Worm (Caenorhabditis elegans) whole organism, mixed stage, embryonic: ENCODE results near the gene C38C3.3.

ENCODE experiments used
- M03D4.4 ChIP-seq: sonication (generic microtip); optimal IDR thresholded peaks from 2 replicates; lab custom pipeline; 2017; ENCODE audit warnings: mild to moderate bottlenecking, missing genetic modification characterization, missing compliant biosample characterization
- bed-3 ChIP-seq: fragments of 200-800 bp; sonication (Bioruptor generic); optimal IDR thresholded peaks from 3 replicates; lab custom pipeline; 2018; ENCODE audit warnings: mild to moderate bottlenecking, missing genetic modification characterization, moderate library complexity, missing compliant biosample characterization
- blmp-1 ChIP-seq: fragments of 150-350 bp; optimal IDR thresholded peaks from 2 replicates; lab custom pipeline; 2014; ENCODE audit warnings: missing biosample characterization, missing genetic modification characterization
- ceh-43 ChIP-seq: fragments of 200-800 bp; sonication (Bioruptor generic); optimal IDR thresholded peaks from 2 replicates; lab custom pipeline; 2018; ENCODE audit warnings: mild to moderate bottlenecking, missing genetic modification characterization, moderate library complexity, missing compliant biosample characterization
- ceh-83 ChIP-seq: fragments of 200-800 bp; sonication (Bioruptor generic); optimal IDR thresholded peaks from 2 replicates; lab custom pipeline; 2018; ENCODE audit warnings: mild to moderate bottlenecking, missing genetic modification characterization, missing compliant biosample characterization
- ces-1 ChIP-seq: fragments of 150-350 bp; optimal IDR thresholded peaks from 2 replicates; lab custom pipeline; 2014; ENCODE audit warnings: missing biosample characterization, missing genetic modification reagents, missing genetic modification characterization
- cnd-1 ChIP-seq: fragments of 200-800 bp; sonication (Bioruptor generic); optimal IDR thresholded peaks from 2 replicates; lab custom pipeline; 2018; ENCODE audit warnings: mild to moderate bottlenecking, missing genetic modification characterization, missing compliant biosample characterization
- drap-1 ChIP-seq: fragments of 200-800 bp; sonication (Bioruptor generic); optimal IDR thresholded peaks from 3 replicates; lab custom pipeline; 2018; ENCODE audit warnings: mild to moderate bottlenecking, missing genetic modification characterization, missing compliant biosample characterization
- elt-1 ChIP-seq: sonication (generic microtip); optimal IDR thresholded peaks from 2 replicates; lab custom pipeline; 2017; ENCODE audit warnings: missing genetic modification characterization, mild to moderate bottlenecking, missing compliant biosample characterization, antibody characterized with exemption, moderate library complexity, borderline replicate concordance; ENCODE audit not compliant: insufficient read depth
- elt-3 ChIP-seq: fragments of 150-350 bp; optimal IDR thresholded peaks from 2 replicates; lab custom pipeline; 2014; ENCODE audit warnings: missing biosample characterization, missing genetic modification characterization
- flh-1 ChIP-seq: fragments of 200-800 bp; sonication (Bioruptor generic); optimal IDR thresholded peaks from 2 replicates; lab custom pipeline; 2018; ENCODE audit warnings: mild to moderate bottlenecking, missing genetic modification characterization, moderate library complexity, missing compliant biosample characterization
- ham-2 ChIP-seq: fragments of 200-800 bp; sonication (Bioruptor generic); optimal IDR thresholded peaks from 2 replicates; lab custom pipeline; 2018; ENCODE audit warnings: mild to moderate bottlenecking, missing genetic modification characterization, missing compliant biosample characterization
- lin-13 ChIP-seq: fragments of 150-350 bp; optimal IDR thresholded peaks from 2 replicates; lab custom pipeline; 2014; ENCODE audit warnings: missing biosample characterization, missing genetic modification characterization
- lin-32 ChIP-seq: fragments of 200-800 bp; sonication (Bioruptor generic); optimal IDR thresholded peaks from 2 replicates; lab custom pipeline; 2018; ENCODE audit warnings: mild to moderate bottlenecking, missing genetic modification characterization, missing compliant biosample characterization
- lsy-2 ChIP-seq: fragments of 150-350 bp; optimal IDR thresholded peaks from 2 replicates; lab custom pipeline; 2014; ENCODE audit warnings: missing biosample characterization, missing genetic modification characterization
- mab-5 ChIP-seq: fragments of 150-350 bp; optimal IDR thresholded peaks from 2 replicates; lab custom pipeline; 2014; ENCODE audit warnings: missing biosample characterization, missing genetic modification characterization
- mep-1 ChIP-seq: fragments of 150-350 bp; optimal IDR thresholded peaks from 2 replicates; lab custom pipeline; 2017; ENCODE audit warnings: missing biosample characterization, missing genetic modification reagents, missing genetic modification characterization, inconsistent platforms
- mls-2 ChIP-seq: sonication (generic microtip); optimal IDR thresholded peaks from 2 replicates; lab custom pipeline; 2016; ENCODE audit warnings: mild to moderate bottlenecking, missing genetic modification characterization, moderate library complexity, missing compliant biosample characterization
- nhr-12 ChIP-seq: fragments of 150-350 bp; optimal IDR thresholded peaks from 2 replicates; lab custom pipeline; 2014; ENCODE audit warnings: missing biosample characterization, missing genetic modification characterization
- nhr-2 ChIP-seq: fragments of 150-350 bp; optimal IDR thresholded peaks from 2 replicates; lab custom pipeline; 2014; ENCODE audit warnings: missing biosample characterization, missing genetic modification characterization
- nhr-237 ChIP-seq: fragments of 150-350 bp; optimal IDR thresholded peaks from 2 replicates; lab custom pipeline; 2014; ENCODE audit warnings: missing biosample characterization, missing genetic modification characterization
- nhr-28 ChIP-seq: fragments of 150-350 bp; optimal IDR thresholded peaks from 2 replicates; lab custom pipeline; 2014; ENCODE audit warnings: missing biosample characterization, missing genetic modification characterization
- nhr-76 ChIP-seq: sonication (generic microtip); optimal IDR thresholded peaks from 2 replicates; lab custom pipeline; 2017; ENCODE audit warnings: missing biosample characterization, missing genetic modification characterization
- pha-4 ChIP-seq: fragments of 150-350 bp; optimal IDR thresholded peaks from 2 replicates; lab custom pipeline; 2018; ENCODE audit warnings: missing biosample characterization, missing genetic modification reagents, missing genetic modification characterization
- sem-2 ChIP-seq: fragments of 200-800 bp; sonication (Bioruptor generic); optimal IDR thresholded peaks from 2 replicates; lab custom pipeline; 2018; ENCODE audit warnings: mild to moderate bottlenecking, missing genetic modification characterization, missing compliant biosample characterization
- snpc-4 ChIP-seq: fragments of 150-350 bp; optimal IDR thresholded peaks from 2 replicates; lab custom pipeline; 2014; ENCODE audit warnings: missing biosample characterization, missing genetic modification characterization
- sptf-1 ChIP-seq: sonication (generic microtip); optimal IDR thresholded peaks from 2 replicates; lab custom pipeline; 2017; ENCODE audit warnings: mild to moderate bottlenecking, missing genetic modification characterization, moderate library complexity, missing compliant biosample characterization
- tbx-8 ChIP-seq: fragments of 200-800 bp; sonication (Bioruptor generic); optimal IDR thresholded peaks from 2 replicates; lab custom pipeline; 2018; ENCODE audit warnings: mild to moderate bottlenecking, missing genetic modification characterization, moderate library complexity, missing compliant biosample characterization
- unc-120 ChIP-seq: sonication (generic microtip); optimal IDR thresholded peaks from 2 replicates; lab custom pipeline; 2017; ENCODE audit warnings: missing genetic modification characterization, missing compliant biosample characterization; ENCODE audit not compliant: poor library complexity, severe bottlenecking
- unc-39 ChIP-seq: fragments of 150-350 bp; optimal IDR thresholded peaks from 2 replicates; lab custom pipeline; 2014; ENCODE audit warnings: missing biosample characterization, missing genetic modification characterization
- unc-62 ChIP-seq: fragments of 150-350 bp; optimal IDR thresholded peaks from 2 replicates; lab custom pipeline; 2014; ENCODE audit warnings: missing biosample characterization, missing genetic modification reagents, missing genetic modification characterization
- zip-8 ChIP-seq: fragments of 150-350 bp; optimal IDR thresholded peaks from 2 replicates; lab custom pipeline; 2014; ENCODE audit warnings: missing biosample characterization, missing genetic modification characterization
- ztf-11 ChIP-seq: fragments of 150-350 bp; optimal IDR thresholded peaks from 2 replicates; lab custom pipeline; 2014; ENCODE audit warnings: missing biosample characterization, missing genetic modification characterization

The C38C3.3 gene

ce11 chrV:1531159-1531558, 35.7 kb downstream of the C38C3.3 start, which contains the start of gene K02H11.4:
TSS of gene K02H11.4 (minus strand) at chrV:1531259.
- no peak for TF ChIP-seq unc-39 (tag; lab: Kevin White, UChicago)
- TF ChIP-seq lin-13 (tag; lab: Kevin White, UChicago), result no peak
- TF ChIP-seq lsy-2, result no peak
- TF ChIP-seq unc-120 (tag; lab: Kevin White, UChicago), result no peak
- no peak for TF ChIP-seq mab-5 (tag; lab: Kevin White, UChicago)
- TF ChIP-seq nhr-237 (tag; lab: Kevin White, UChicago), result no peak
- TF ChIP-seq nhr-28, result no peak
- TF ChIP-seq elt-1 (tag; lab: Kevin White, UChicago), result no peak
- no peak for TF ChIP-seq zip-8 (tag; lab: Kevin White, UChicago)
- no peak for TF ChIP-seq ceh-43
- no peak for TF ChIP-seq flh-1 (GFP tag; lab: Kevin White, UChicago)

- TF ChIP-seq nhr-28, result no peak
- no peak for TF ChIP-seq ceh-83
- no peak for TF ChIP-seq M03D4.4 (tag; lab: Kevin White, UChicago)
- TF ChIP-seq nhr-76 (tag; lab: Kevin White, UChicago), result no peak
- no peak for TF ChIP-seq lin-32 (GFP tag; lab: Kevin White, UChicago)
- no peak for TF ChIP-seq lsy-2
- TF ChIP-seq ces-1 (GFP tag; lab: Kevin White, UChicago), result no peak
- no peak for TF ChIP-seq blmp-1
- TF ChIP-seq mls-2 (tag; lab: Kevin White, UChicago), result no peak
- TF ChIP-seq bed-3, result no peak
- no peak for TF ChIP-seq tbx-8
- TF ChIP-seq, all 35 proteins: peak for 0
These were observed 37.0 kb downstream of the C38C3.3 start for ce11 chrV:1532455-1532854.

ce11 chrV:1534315-1534714, 38.9 kb downstream of the C38C3.3 start, which contains the start of gene trx-5:
TSS of gene trx-5 (minus strand) at chrV:1534415.
- TF ChIP-seq ceh-83, result no peak
- TF ChIP-seq elt-3 (tag; lab: Kevin White, UChicago), result no peak
- TF ChIP-seq snpc-4 (tag; lab: Kevin White, UChicago), result no peak
- no peak for TF ChIP-seq pha-4
- TF ChIP-seq lin-13 (tag; lab: Kevin White, UChicago), result no peak
- no peak for TF ChIP-seq ceh-43
- TF ChIP-seq sptf-1 (tag; lab: Kevin White, UChicago), result no peak
- TF ChIP-seq unc-120 (tag; lab: Kevin White, UChicago), result no peak

- TF ChIP-seq flh-1 (GFP tag; lab: Kevin White, UChicago) (no peak), blmp-1 (no peak), nhr-12 (no peak), ztf-11 (tag; lab: Kevin White, UChicago) (no peak), snpc-4 (tag; lab: Kevin White, UChicago) (no peak), elt-3 (tag; lab: Kevin White, UChicago) (no peak), bed-3 (no peak), zip-8 (tag; lab: Kevin White, UChicago) (no peak), drap-1 (GFP tag; lab: Kevin White, UChicago) (no peak), sptf-1 (tag; lab: Kevin White, UChicago) (no peak), ceh-43 (no peak), M03D4.4 (tag; lab: Kevin White, UChicago) (no peak), unc-39 (tag; lab: Kevin White, UChicago) (no peak)
- TF ChIP-seq, all 35 proteins: peak for 0
These were observed 41.5 kb downstream of the C38C3.3 start, which contains the start of gene K02H11.9 for ce11 chrV:1536979-1537378. TSS of gene K02H11.9 (minus strand) at chrV:1537079.

ce11 chrV:1538842-1539241, 43.4 kb downstream of the C38C3.3 start:
- no peak for TF ChIP-seq unc-39 (tag; lab: Kevin White, UChicago)
- TF ChIP-seq, all 35 proteins: peak for 0

ce11 chrV:1540249-1540648, 44.8 kb downstream of the C38C3.3 start:
- TF ChIP-seq nhr-12, result no peak
- no peak for TF ChIP-seq elt-3 (tag; lab: Kevin White, UChicago)
- TF ChIP-seq mep-1, result no peak

- TF ChIP-seq nhr-28 (no peak), blmp-1 (no peak), M03D4.4 (tag; lab: Kevin White, UChicago) (no peak), unc-62 (GFP tag; lab: Kevin White, UChicago) (no peak), elt-3 (tag; lab: Kevin White, UChicago) (no peak), drap-1 (GFP tag; lab: Kevin White, UChicago) (no peak), elt-1 (tag; lab: Kevin White, UChicago) (no peak), lsy-2 (no peak), unc-39 (tag; lab: Kevin White, UChicago) (no peak), nhr-237 (tag; lab: Kevin White, UChicago) (no peak), ztf-11 (tag; lab: Kevin White, UChicago) (no peak), pha-4 (no peak), cnd-1 (tag; lab: Kevin White, UChicago) (no peak), ham-2 (GFP tag; lab: Kevin White, UChicago) (no peak), ceh-83 (no peak), nhr-2 (tag; lab: Kevin White, UChicago) (no peak), zip-8 (tag; lab: Kevin White, UChicago) (no peak), ceh-43 (no peak), sem-2 (GFP tag; lab: Kevin White, UChicago) (no peak)
These were observed 46.4 kb downstream of the C38C3.3 start, which contains the start of gene oac-31 for ce11 chrV:1541786-1542185. TSS of gene oac-31 (minus strand) at chrV:1541886.
